Fruit fly (Drosophila melanogaster) whole organism, pupa: ENCODE measurements around the gene CG42852.

Experiments used
- CG10348 ChIP-seq: fragments of 200-800 bp; sonication (Bioruptor generic); IDR thresholded peaks from 2 replicates; pipeline ENCODE4 v1.3.6; 2022; ENCODE audit warnings: missing biosample characterization, missing genetic modification characterization
- CG12605 ChIP-seq: fragments of 200-800 bp; sonication (Bioruptor generic); IDR thresholded peaks from 2 replicates; pipeline ENCODE4 v1.3.6; 2022; ENCODE audit warnings: missing biosample characterization, missing genetic modification characterization
- CG13204 ChIP-seq: fragments of 200-800 bp; sonication (Bioruptor generic); optimal IDR thresholded peaks from 2 replicates; lab custom pipeline; 2018; ENCODE audit warnings: missing biosample characterization, mild to moderate bottlenecking, missing genetic modification characterization, moderate library complexity
- CG14655 ChIP-seq: fragments of 200-800 bp; sonication (Bioruptor generic); optimal IDR thresholded peaks from 3 replicates; lab custom pipeline; 2017; ENCODE audit warnings: mild to moderate bottlenecking, missing biosample characterization, missing genetic modification reagents, missing genetic modification characterization
- CG15710 ChIP-seq: fragments of 200-800 bp; sonication (Bioruptor generic); optimal IDR thresholded peaks from 2 replicates; lab custom pipeline; 2018; ENCODE audit warnings: missing biosample characterization, mild to moderate bottlenecking, missing genetic modification characterization, moderate library complexity
- CG17806 ChIP-seq: fragments of 200-800 bp; sonication (Bioruptor generic); optimal IDR thresholded peaks from 2 replicates; lab custom pipeline; 2018; ENCODE audit warnings: missing biosample characterization, mild to moderate bottlenecking, missing genetic modification characterization, moderate library complexity
- CG32121 ChIP-seq: fragments of 200-800 bp; sonication (Bioruptor generic); IDR thresholded peaks from 2 replicates; pipeline ENCODE4 v1.3.6; 2022; ENCODE audit warnings: missing biosample characterization, missing genetic modification characterization
- CG34367 ChIP-seq: fragments of 200-800 bp; sonication (Bioruptor generic); optimal IDR thresholded peaks from 2 replicates; lab custom pipeline; 2018; ENCODE audit warnings: missing biosample characterization, mild to moderate bottlenecking, missing genetic modification characterization
- CG4496 ChIP-seq: fragments of 200-800 bp; sonication (Bioruptor generic); IDR thresholded peaks from 3 replicates; pipeline ENCODE4 v1.3.6; 2022; ENCODE audit warnings: missing biosample characterization, missing genetic modification characterization
- CG8159 ChIP-seq: fragments of 200-800 bp; sonication (Bioruptor generic); optimal IDR thresholded peaks from 3 replicates; lab custom pipeline; 2018; ENCODE audit warnings: missing biosample characterization, mild to moderate bottlenecking, missing genetic modification characterization, moderate library complexity
- CG8301 ChIP-seq: fragments of 200-800 bp; sonication (Bioruptor generic); optimal IDR thresholded peaks from 2 replicates; lab custom pipeline; 2018; ENCODE audit warnings: missing biosample characterization, mild to moderate bottlenecking, missing genetic modification characterization
- CG9948 ChIP-seq: fragments of 200-800 bp; sonication (Bioruptor generic); optimal IDR thresholded peaks from 2 replicates; lab custom pipeline; 2018; ENCODE audit warnings: missing biosample characterization, mild to moderate bottlenecking, missing genetic modification characterization, moderate library complexity
- D1 ChIP-seq: fragments of 200-800 bp; sonication (Bioruptor generic); optimal IDR thresholded peaks from 2 replicates; lab custom pipeline; 2018; ENCODE audit warnings: missing biosample characterization, mild to moderate bottlenecking, missing genetic modification characterization, moderate library complexity
- EcR ChIP-seq: fragments of 200-800 bp; sonication (Bioruptor generic); optimal IDR thresholded peaks from 3 replicates; lab custom pipeline; 2019; ENCODE audit warnings: missing biosample characterization, missing genetic modification characterization, mild to moderate bottlenecking, moderate library complexity, missing genetic modification reagents
- Ets98B ChIP-seq: fragments of 200-800 bp; sonication (Bioruptor generic); IDR thresholded peaks from 2 replicates; pipeline ENCODE4 v1.3.6; 2022; ENCODE audit warnings: missing biosample characterization, missing genetic modification characterization
- Pif1A ChIP-seq: fragments of 200-800 bp; sonication (Bioruptor generic); optimal IDR thresholded peaks from 3 replicates; lab custom pipeline; 2016; ENCODE audit warnings: missing biosample characterization, missing genetic modification characterization
- Pif1B ChIP-seq: fragments of 200-800 bp; sonication (Bioruptor generic); optimal IDR thresholded peaks from 3 replicates; lab custom pipeline; 2016; ENCODE audit warnings: missing biosample characterization, missing genetic modification characterization
- Snoo ChIP-seq: fragments of 200-800 bp; sonication (Bioruptor generic); optimal IDR thresholded peaks from 3 replicates; lab custom pipeline; 2017; ENCODE audit warnings: missing biosample characterization, mild to moderate bottlenecking, missing genetic modification characterization, inconsistent platforms
- fd96Ca ChIP-seq: fragments of 200-800 bp; sonication (Bioruptor generic); IDR thresholded peaks from 3 replicates; pipeline ENCODE4 v1.3.6; 2022; ENCODE audit warnings: missing biosample characterization, missing genetic modification characterization
- gl ChIP-seq: fragments of 200-800 bp; sonication (Bioruptor generic); optimal IDR thresholded peaks from 2 replicates; lab custom pipeline; 2018; ENCODE audit warnings: missing biosample characterization, mild to moderate bottlenecking, missing genetic modification characterization
- rn ChIP-seq: fragments of 200-800 bp; sonication (Bioruptor generic); IDR thresholded peaks from 2 replicates; pipeline ENCODE4 v1.3.6; 2022; ENCODE audit warnings: missing biosample characterization, missing genetic modification characterization

CG42852 gene

DNA sequence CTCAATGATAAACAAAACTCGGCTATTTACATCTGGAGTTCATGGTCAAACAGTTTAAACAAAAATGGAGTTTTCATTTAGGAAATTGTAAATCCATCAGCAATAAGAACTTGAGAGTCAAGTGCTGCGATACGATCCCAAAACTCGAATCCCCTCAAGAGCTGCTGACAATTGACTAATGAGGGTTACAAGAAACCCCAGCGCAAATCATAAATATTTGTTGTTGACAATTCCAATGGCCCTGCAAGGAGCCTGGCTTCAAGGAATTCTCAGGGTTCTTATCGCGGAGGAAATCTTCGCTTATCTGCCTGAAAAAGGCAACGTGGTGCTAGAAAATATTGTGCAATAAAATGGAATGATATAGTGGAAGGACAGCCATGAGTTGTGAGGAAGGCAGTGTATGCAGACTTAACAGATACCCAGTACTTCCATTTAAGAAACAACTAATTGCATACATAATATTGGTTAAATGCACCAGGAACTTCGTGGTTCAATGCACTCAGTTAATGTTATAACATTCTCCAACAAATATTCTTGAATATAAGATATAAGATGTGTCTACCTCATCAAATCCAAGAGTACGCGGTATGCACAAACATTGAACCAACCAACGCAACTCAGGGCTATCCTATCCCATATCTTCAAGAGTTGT is 12.8 kb downstream of the CG42852 start:
- TF ChIP-seq CG8301 (tag; lab: Kevin White, UChicago) = peak; percentile 19
- TF ChIP-seq CG9948 (tag; lab: Kevin White, UChicago) = peak; percentile 5
- peak; percentile 42 for TF ChIP-seq CG8159 (tag; lab: Kevin White, UChicago)
- TF ChIP-seq CG14655 (GFP tag; lab: Kevin White, UChicago) = peak; percentile 39
- peak; percentile 38 for TF ChIP-seq CG17806 (tag; lab: Kevin White, UChicago)
- no peak for TF ChIP-seq rn (GFP tag; lab: Robert Waterston, UW)
- TF ChIP-seq Ets98B (GFP tag; lab: Robert Waterston, UW) = no peak
- no peak for TF ChIP-seq CG10348 (GFP tag; lab: Robert Waterston, UW)

DNA sequence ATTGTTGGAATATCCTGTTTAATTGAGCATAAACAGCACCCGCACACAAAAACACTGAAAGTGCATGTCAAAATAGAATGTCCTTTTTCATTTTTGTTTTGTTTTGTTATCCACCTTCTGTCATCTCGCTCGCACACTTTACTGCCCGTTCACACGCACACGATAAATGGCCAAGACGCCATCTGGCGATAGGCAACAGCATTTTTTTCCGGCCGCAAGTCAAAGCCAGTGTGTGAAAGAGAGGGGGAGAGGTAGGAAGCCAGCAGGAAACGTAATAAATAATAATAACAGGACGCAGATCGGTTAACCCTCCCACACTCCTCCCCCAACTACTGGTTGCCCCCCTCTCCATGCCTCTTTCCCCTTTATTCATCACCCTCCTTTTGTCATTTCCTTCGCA is 14.6 kb downstream of the CG42852 start:
- TF ChIP-seq CG12605 (GFP tag; lab: Robert Waterston, UW) (no peak), gl (tag; lab: Kevin White, UChicago) (no peak), CG32121 (GFP tag; lab: Robert Waterston, UW) (0 out of 2 replicates have a peak, but pooled peaks have one; percentile 11), CG9948 (tag; lab: Kevin White, UChicago) (no peak), CG34367 (tag; lab: Kevin White, UChicago) (peak; percentile 5), CG4496 (peak; percentile 63), CG8301 (tag; lab: Kevin White, UChicago) (no peak), CG15710 (tag; lab: Kevin White, UChicago) (no peak), Pif1A (GFP tag; lab: Kevin White, UChicago) (no peak), Ets98B (GFP tag; lab: Robert Waterston, UW) (no peak), CG17806 (tag; lab: Kevin White, UChicago) (no peak), D1 (tag; lab: Kevin White, UChicago) (no peak), CG8159 (tag; lab: Kevin White, UChicago) (peak; percentile 4), EcR (GFP tag; lab: Kevin White, UChicago) (no peak), Pif1B (GFP tag; lab: Kevin White, UChicago) (no peak), CG10348 (GFP tag; lab: Robert Waterston, UW) (no peak), rn (GFP tag; lab: Robert Waterston, UW) (no peak), fd96Ca (GFP tag; lab: Robert Waterston, UW) (0 out of 3 replicates have a peak, but pooled peaks have one; percentile 40), Snoo (tag; lab: Kevin White, UChicago) (no peak), CG14655 (GFP tag; lab: Kevin White, UChicago) (peak; percentile 14), CG13204 (peak; percentile 56)

DNA sequence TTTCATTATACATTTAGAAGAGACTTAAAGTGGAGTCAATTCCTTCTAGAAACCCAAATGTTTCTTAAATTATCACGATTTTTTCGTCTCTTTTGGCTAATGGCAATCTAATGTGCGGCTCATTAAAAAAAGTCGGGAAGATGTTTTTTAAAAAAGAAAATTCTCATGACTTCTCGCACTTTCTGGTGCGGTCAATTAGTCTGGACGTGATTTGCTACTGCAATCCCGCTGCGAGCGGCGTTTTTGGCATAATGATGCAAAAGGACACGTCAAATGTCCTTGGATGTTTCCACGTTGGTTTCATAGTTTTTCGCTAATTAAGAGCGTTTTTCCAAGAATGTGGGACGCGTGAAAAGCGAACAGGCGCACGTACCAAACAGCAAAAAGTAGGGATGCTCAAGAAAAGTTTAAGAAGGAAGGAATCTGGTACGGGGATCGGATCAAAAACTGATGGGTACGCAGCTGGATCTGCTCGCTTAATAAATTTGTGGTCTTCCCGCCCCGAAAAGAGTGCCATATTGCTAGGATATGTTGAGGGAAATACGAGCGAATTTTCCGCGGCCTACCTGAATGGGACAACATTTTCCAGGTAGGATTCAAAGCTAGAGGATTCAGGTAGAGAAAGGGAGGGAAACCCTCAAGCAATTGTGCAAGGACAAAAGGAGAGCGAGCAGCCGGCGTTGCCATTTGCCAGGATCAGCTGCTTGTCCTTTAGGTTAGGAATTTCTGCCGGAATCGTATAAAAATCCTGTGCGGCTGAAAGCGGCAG is 17.6 kb downstream of the CG42852 start:
- no peak for TF ChIP-seq CG32121 (GFP tag; lab: Robert Waterston, UW)
- TF ChIP-seq CG12605 (GFP tag; lab: Robert Waterston, UW) = no peak
- TF ChIP-seq EcR (GFP tag; lab: Kevin White, UChicago) = no peak
- no peak for TF ChIP-seq CG4496
- no peak for TF ChIP-seq CG10348 (GFP tag; lab: Robert Waterston, UW)
- no peak for TF ChIP-seq CG34367 (tag; lab: Kevin White, UChicago)
- TF ChIP-seq CG13204 = no peak
- no peak for TF ChIP-seq D1 (tag; lab: Kevin White, UChicago)
- no peak for TF ChIP-seq CG17806 (tag; lab: Kevin White, UChicago)

DNA sequence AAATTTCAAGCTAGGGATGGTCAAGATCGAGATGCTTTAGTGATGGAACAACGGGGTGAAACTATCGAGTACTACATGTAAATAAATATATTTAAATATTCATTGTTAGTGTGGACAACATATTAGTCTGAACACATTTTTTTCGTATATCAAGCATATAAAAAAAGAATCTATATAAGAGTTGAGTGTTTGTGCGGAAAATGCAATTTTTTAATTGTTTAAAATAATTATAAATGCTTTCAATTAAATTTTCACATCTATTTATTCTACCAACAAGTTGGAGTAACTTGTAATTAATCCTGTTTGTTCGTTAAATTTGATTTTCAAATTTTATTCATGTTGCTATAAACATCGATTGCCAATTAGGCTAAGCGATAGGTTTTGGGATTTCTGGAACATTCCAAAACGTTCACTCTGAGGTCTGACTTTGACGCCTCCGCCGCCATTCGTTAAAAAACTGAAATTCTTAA is 24.4 kb downstream of the CG42852 start, which contains the start of the genes mus302 and CG9705:
TSS of gene mus302 (minus strand) at position 33 of the 470 bp plus-strand sequence.
TSS of gene CG9705 (plus strand) at position 397 of the 470 bp plus-strand sequence.
- TF ChIP-seq Snoo (tag; lab: Kevin White, UChicago) = no peak
- TF ChIP-seq CG8301 (tag; lab: Kevin White, UChicago) = peak; percentile 6
- TF ChIP-seq EcR (GFP tag; lab: Kevin White, UChicago) = no peak
- TF ChIP-seq CG8159 (tag; lab: Kevin White, UChicago) = peak; percentile 47
- TF ChIP-seq CG9948 (tag; lab: Kevin White, UChicago) = peak; percentile 12
- peak; percentile 40 for TF ChIP-seq CG15710 (tag; lab: Kevin White, UChicago)
- no peak for TF ChIP-seq CG10348 (GFP tag; lab: Robert Waterston, UW)
- TF ChIP-seq Pif1B (GFP tag; lab: Kevin White, UChicago) = no peak
- no peak for TF ChIP-seq CG13204

DNA sequence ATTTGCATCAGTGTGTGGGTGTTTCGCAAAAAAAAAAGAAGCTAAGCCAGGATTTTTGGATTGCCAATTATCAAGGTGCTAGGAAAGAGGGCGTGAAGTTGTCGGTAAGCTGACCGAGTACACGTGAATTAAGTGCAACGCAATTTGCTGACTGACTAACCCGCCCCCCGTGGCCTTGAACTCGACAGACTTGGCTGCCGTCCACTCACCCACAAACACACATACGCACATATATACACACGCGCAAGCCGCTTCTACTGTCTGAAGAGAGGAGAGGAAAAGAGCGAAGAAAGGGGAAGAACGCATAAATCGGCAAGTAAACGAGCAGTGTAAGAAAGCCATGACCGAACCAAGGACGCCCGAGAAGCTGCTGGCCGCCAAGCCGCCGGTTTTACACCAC is 25.0 kb downstream of the CG42852 start:
- TF ChIP-seq EcR (GFP tag; lab: Kevin White, UChicago) (peak; percentile 96), CG12605 (GFP tag; lab: Robert Waterston, UW) (no peak)
